Fruit fly (Drosophila melanogaster) whole organism, prepupa: ENCODE measurements around the gene CG10194.

Source experiments
- Blimp-1 ChIP-seq: fragments of 200-800 bp; sonication (Bioruptor generic); optimal IDR thresholded peaks from 3 replicates; lab custom pipeline; 2017; ENCODE audit warnings: missing biosample characterization, missing genetic modification characterization, mild to moderate bottlenecking, moderate library complexity, missing genetic modification reagents
- CG10631 ChIP-seq: fragments of 200-800 bp; sonication (Bioruptor generic); optimal IDR thresholded peaks from 2 replicates; lab custom pipeline; 2016; ENCODE audit warnings: missing biosample characterization, missing genetic modification characterization
- CG10669 ChIP-seq: fragments of 200-800 bp; sonication (Bioruptor generic); optimal IDR thresholded peaks from 3 replicates; lab custom pipeline; 2018; ENCODE audit warnings: missing biosample characterization, mild to moderate bottlenecking, missing genetic modification characterization, moderate library complexity
- CG11294 ChIP-seq: fragments of 200-800 bp; sonication (Bioruptor generic); IDR thresholded peaks from 2 replicates; pipeline ENCODE4 v1.3.6; 2022; ENCODE audit warnings: missing biosample characterization, missing genetic modification characterization
- CG11902 ChIP-seq: fragments of 200-800 bp; sonication (Bioruptor generic); optimal IDR thresholded peaks from 3 replicates; lab custom pipeline; 2016; ENCODE audit warnings: missing biosample characterization, missing genetic modification characterization
- CG15336 ChIP-seq: fragments of 200-800 bp; sonication (Bioruptor generic); IDR thresholded peaks from 2 replicates; pipeline ENCODE4 v1.3.6; 2022; ENCODE audit warnings: missing biosample characterization, missing genetic modification characterization
- CG16779 ChIP-seq: fragments of 200-800 bp; sonication (Bioruptor generic); optimal IDR thresholded peaks from 3 replicates; lab custom pipeline; 2017; ENCODE audit warnings: missing biosample characterization, mild to moderate bottlenecking, missing genetic modification characterization
- CG3032 ChIP-seq: fragments of 200-800 bp; optimal IDR thresholded peaks from 2 replicates; lab custom pipeline; 2019; ENCODE audit warnings: missing biosample characterization, mild to moderate bottlenecking, missing genetic modification characterization, moderate library complexity
- CG31627 ChIP-seq: fragments of 200-800 bp; sonication (Bioruptor generic); optimal IDR thresholded peaks from 3 replicates; lab custom pipeline; 2016; ENCODE audit warnings: missing biosample characterization, missing genetic modification characterization
- CG34406 ChIP-seq: fragments of 200-800 bp; sonication (Bioruptor generic); optimal IDR thresholded peaks from 3 replicates; lab custom pipeline; 2016; ENCODE audit warnings: missing biosample characterization, missing genetic modification characterization
- CG4318 ChIP-seq: fragments of 200-800 bp; sonication (Bioruptor generic); optimal IDR thresholded peaks from 3 replicates; lab custom pipeline; 2017; ENCODE audit warnings: missing biosample characterization, mild to moderate bottlenecking, missing genetic modification characterization
- CG6276 ChIP-seq: fragments of 200-800 bp; sonication (Bioruptor generic); optimal IDR thresholded peaks from 2 replicates; lab custom pipeline; 2017; ENCODE audit warnings: missing biosample characterization, mild to moderate bottlenecking, missing genetic modification characterization
- CG6792 ChIP-seq: fragments of 200-800 bp; sonication (Bioruptor generic); optimal IDR thresholded peaks from 3 replicates; lab custom pipeline; 2016; ENCODE audit warnings: missing biosample characterization, missing genetic modification characterization
- CG6808 ChIP-seq: fragments of 200-800 bp; sonication (Bioruptor generic); optimal IDR thresholded peaks from 3 replicates; lab custom pipeline; 2017; ENCODE audit warnings: missing biosample characterization, missing genetic modification characterization, mild to moderate bottlenecking, moderate library complexity, missing genetic modification reagents
- CG6854 ChIP-seq: fragments of 200-800 bp; sonication (Bioruptor generic); optimal IDR thresholded peaks from 2 replicates; lab custom pipeline; 2017; ENCODE audit warnings: missing biosample characterization, mild to moderate bottlenecking, missing genetic modification characterization
- CG7368 ChIP-seq: fragments of 200-800 bp; sonication (Bioruptor generic); optimal IDR thresholded peaks from 3 replicates; lab custom pipeline; 2016; ENCODE audit warnings: missing biosample characterization, missing genetic modification characterization
- CG8119 ChIP-seq: fragments of 200-800 bp; sonication (Bioruptor generic); IDR thresholded peaks from 3 replicates; pipeline ENCODE4 v1.3.6; 2022; ENCODE audit warnings: missing biosample characterization, missing genetic modification characterization
- CG8319 ChIP-seq: fragments of 200-800 bp; sonication (Bioruptor generic); optimal IDR thresholded peaks from 3 replicates; lab custom pipeline; 2016; ENCODE audit warnings: missing biosample characterization, missing genetic modification characterization
- CG9139 ChIP-seq: fragments of 200-800 bp; sonication (Bioruptor generic); optimal IDR thresholded peaks from 3 replicates; lab custom pipeline; 2017; ENCODE audit warnings: missing biosample characterization, mild to moderate bottlenecking, missing genetic modification characterization
- Eip75B ChIP-seq: fragments of 200-800 bp; sonication (Bioruptor generic); optimal IDR thresholded peaks from 3 replicates; lab custom pipeline; 2016; ENCODE audit warnings: missing biosample characterization, missing genetic modification characterization
- Eip78C ChIP-seq: fragments of 200-800 bp; sonication (Bioruptor generic); peaks from one replicate; lab custom pipeline; 2016; ENCODE audit warnings: missing biosample characterization, missing genetic modification characterization
- Ets21C ChIP-seq: fragments of 200-800 bp; sonication (Bioruptor generic); optimal IDR thresholded peaks from 3 replicates; lab custom pipeline; 2016; ENCODE audit warnings: missing biosample characterization, missing genetic modification characterization
- Ets96B ChIP-seq: fragments of 200-800 bp; optimal IDR thresholded peaks from 2 replicates; lab custom pipeline; 2019; ENCODE audit warnings: missing biosample characterization, mild to moderate bottlenecking, missing genetic modification characterization, moderate library complexity
- Gug ChIP-seq: fragments of 200-800 bp; sonication (Bioruptor generic); IDR thresholded peaks from 2 replicates; pipeline ENCODE4 v1.3.6; 2022; ENCODE audit warnings: missing biosample characterization, missing genetic modification characterization
- Hr39 ChIP-seq: fragments of 200-800 bp; sonication (Bioruptor generic); optimal IDR thresholded peaks from 2 replicates; lab custom pipeline; 2016; ENCODE audit warnings: missing biosample characterization, missing genetic modification characterization
- Hr4 ChIP-seq: fragments of 200-800 bp; sonication (Bioruptor generic); optimal IDR thresholded peaks from 3 replicates; lab custom pipeline; 2016; ENCODE audit warnings: missing biosample characterization, missing genetic modification characterization
- Lpt ChIP-seq: fragments of 200-800 bp; sonication (Bioruptor generic); optimal IDR thresholded peaks from 3 replicates; lab custom pipeline; 2016; ENCODE audit warnings: missing biosample characterization, missing genetic modification characterization
- Met ChIP-seq: fragments of 200-800 bp; sonication (Bioruptor generic); optimal IDR thresholded peaks from 3 replicates; lab custom pipeline; 2016; ENCODE audit warnings: missing biosample characterization, missing genetic modification characterization
- OdsH ChIP-seq: fragments of 200-800 bp; sonication (Bioruptor generic); optimal IDR thresholded peaks from 3 replicates; lab custom pipeline; 2016; ENCODE audit warnings: missing biosample characterization, missing genetic modification characterization
- Smox ChIP-seq: fragments of 200-800 bp; sonication (Bioruptor generic); optimal IDR thresholded peaks from 3 replicates; lab custom pipeline; 2016; ENCODE audit warnings: missing biosample characterization, missing genetic modification characterization
- Sox102F ChIP-seq: fragments of 200-800 bp; sonication (Bioruptor generic); optimal IDR thresholded peaks from 2 replicates; lab custom pipeline; 2016; ENCODE audit warnings: missing biosample characterization, mild to moderate bottlenecking, missing genetic modification characterization
- Sox14 ChIP-seq: fragments of 200-800 bp; sonication (Bioruptor generic); optimal IDR thresholded peaks from 3 replicates; lab custom pipeline; 2016; ENCODE audit warnings: missing biosample characterization, missing genetic modification characterization
- achi ChIP-seq: fragments of 200-800 bp; sonication (Bioruptor generic); optimal IDR thresholded peaks from 3 replicates; lab custom pipeline; 2016; ENCODE audit warnings: missing biosample characterization, missing genetic modification characterization
- acj6 ChIP-seq: fragments of 200-800 bp; sonication (Bioruptor generic); optimal IDR thresholded peaks from 3 replicates; lab custom pipeline; 2016; ENCODE audit warnings: missing biosample characterization, missing genetic modification characterization
- dsx ChIP-seq: fragments of 200-800 bp; optimal IDR thresholded peaks from 3 replicates; lab custom pipeline; 2019; ENCODE audit warnings: missing biosample characterization, mild to moderate bottlenecking, missing genetic modification characterization, moderate library complexity; ENCODE audit not compliant: poor library complexity, severe bottlenecking
- eg ChIP-seq: fragments of 200-800 bp; sonication (Bioruptor generic); IDR thresholded peaks from 3 replicates; pipeline ENCODE4 v1.3.6; 2022; ENCODE audit warnings: missing biosample characterization, missing genetic modification characterization
- esn ChIP-seq: fragments of 200-800 bp; sonication (Bioruptor generic); optimal IDR thresholded peaks from 2 replicates; lab custom pipeline; 2016; ENCODE audit warnings: missing biosample characterization, mild to moderate bottlenecking, missing genetic modification characterization, moderate library complexity
- fd59A ChIP-seq: fragments of 200-800 bp; sonication (Bioruptor generic); optimal IDR thresholded peaks from 2 replicates; lab custom pipeline; 2017; ENCODE audit warnings: missing biosample characterization, mild to moderate bottlenecking, missing genetic modification characterization, missing genetic modification reagents
- fd85E ChIP-seq: fragments of 200-800 bp; sonication (Bioruptor generic); optimal IDR thresholded peaks from 3 replicates; lab custom pipeline; 2016; ENCODE audit warnings: missing biosample characterization, missing genetic modification characterization
- fkh ChIP-seq: fragments of 200-800 bp; sonication (Bioruptor generic); optimal IDR thresholded peaks from 3 replicates; lab custom pipeline; 2017; ENCODE audit warnings: missing biosample characterization, mild to moderate bottlenecking, missing genetic modification characterization, moderate library complexity
- lz ChIP-seq: fragments of 200-800 bp; sonication (Bioruptor generic); optimal IDR thresholded peaks from 3 replicates; lab custom pipeline; 2016; ENCODE audit warnings: missing biosample characterization, missing genetic modification characterization
- net ChIP-seq: fragments of 200-800 bp; sonication (Bioruptor generic); optimal IDR thresholded peaks from 3 replicates; lab custom pipeline; 2016; ENCODE audit warnings: missing biosample characterization, missing genetic modification characterization
- pdm3 ChIP-seq: fragments of 200-800 bp; sonication (Bioruptor generic); optimal IDR thresholded peaks from 3 replicates; lab custom pipeline; 2016; ENCODE audit warnings: missing biosample characterization, missing genetic modification characterization
- salr ChIP-seq, 2 experiments: fragments of 200-800 bp; sonication (Bioruptor generic); optimal IDR thresholded peaks; 3 replicates each; lab custom pipeline; 2016 to 2018; ENCODE audit warnings: missing biosample characterization in 2 of 2, missing genetic modification characterization in 2 of 2, mild to moderate bottlenecking in 1 of 2
- spab ChIP-seq: fragments of 200-800 bp; sonication (Bioruptor generic); optimal IDR thresholded peaks from 2 replicates; lab custom pipeline; 2017; ENCODE audit warnings: missing biosample characterization, mild to moderate bottlenecking, missing genetic modification characterization, missing genetic modification reagents
- ss ChIP-seq, 2 experiments: fragments of 200-800 bp; sonication (Bioruptor generic); optimal IDR thresholded peaks; 2 replicates in 1 of 2; 3 replicates in 1 of 2; lab custom pipeline; 2017 to 2018; ENCODE audit warnings: mild to moderate bottlenecking in 2 of 2, missing biosample characterization in 2 of 2, missing genetic modification characterization in 2 of 2, moderate library complexity in 1 of 2
- vri ChIP-seq: fragments of 200-800 bp; sonication (Bioruptor generic); optimal IDR thresholded peaks from 3 replicates; lab custom pipeline; 2016; ENCODE audit warnings: missing biosample characterization, mild to moderate bottlenecking, missing genetic modification characterization

CG10194 gene

DNA sequence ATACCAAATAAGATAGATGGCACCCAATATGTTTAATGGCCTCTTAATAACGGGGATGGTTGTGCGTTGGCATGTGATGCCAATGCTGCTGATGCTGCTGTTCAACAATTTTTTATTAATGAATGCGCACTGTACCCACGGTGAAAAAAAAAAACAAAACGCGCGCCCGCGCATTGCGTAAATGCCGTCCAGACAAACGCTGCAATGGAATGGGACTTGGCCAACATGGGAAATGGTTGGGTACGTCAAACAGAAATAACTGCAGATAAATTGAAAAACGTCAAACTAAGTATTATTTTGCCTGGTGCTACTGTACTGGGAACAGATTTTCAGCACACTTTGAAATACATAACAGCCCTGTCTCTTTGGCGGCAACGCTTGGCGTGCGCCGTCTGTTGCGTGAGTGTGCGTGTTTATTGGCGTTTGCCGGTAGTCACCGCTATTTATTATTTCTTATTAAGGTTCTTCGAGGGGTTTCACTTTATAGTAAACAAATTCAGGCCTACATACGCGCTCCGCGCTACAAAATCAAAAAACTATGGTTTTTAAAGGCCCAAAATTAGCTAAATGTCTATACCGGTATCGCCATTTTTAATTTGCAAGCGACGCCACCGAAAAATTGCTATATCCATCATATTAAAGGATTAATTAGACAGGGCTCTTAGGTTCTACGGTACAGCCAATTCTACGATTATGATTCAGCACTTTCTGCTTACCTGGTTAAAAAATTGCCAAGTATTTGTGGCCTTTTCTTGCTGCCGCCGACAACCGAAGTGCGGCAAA, 37.2 kb downstream of the CG10194 start (continued):
- TF ChIP-seq CG6854 (GFP tag; lab: Kevin White, UChicago) (no peak), Hr39 (peak; percentile 17), fkh (GFP tag; lab: Kevin White, UChicago) (no peak), pdm3 (GFP tag; lab: Kevin White, UChicago) (peak; percentile 41), CG4318 (GFP tag; lab: Kevin White, UChicago) (no peak), CG11902 (no peak), CG6808 (GFP tag; lab: Kevin White, UChicago) (peak; percentile 38), salr (GFP tag; optimal IDR thresholded peaks at IDR 0.05; lab: Kevin White, UChicago) (peak in 1 of 2 experiments; percentile 3), lz (peak; percentile 39), CG6276 (GFP tag; lab: Kevin White, UChicago) (peak; percentile 39), CG7368 (no peak), CG3032 (tag; lab: Kevin White, UChicago) (no peak), Eip75B (GFP tag; lab: Kevin White, UChicago) (peak; percentile 45), Eip78C (GFP tag; lab: Kevin White, UChicago) (peak; percentile 80), Gug (GFP tag; lab: Robert Waterston, UW) (no peak), Hr4 (peak; percentile 69), CG15336 (GFP tag; lab: Robert Waterston, UW) (peak; percentile 59), CG34406 (peak; percentile 10), eg (GFP tag; lab: Robert Waterston, UW) (peak; percentile 62; the same call in 2 of the 3 replicates), fd85E (GFP tag; lab: Kevin White, UChicago) (no peak), net (GFP tag; lab: Kevin White, UChicago) (peak; percentile 27), CG9139 (GFP tag; lab: Kevin White, UChicago) (no peak), esn (peak; percentile 22), OdsH (GFP tag; lab: Kevin White, UChicago) (peak; percentile 43), ss (GFP tag; optimal IDR thresholded peaks at IDR 0.05; lab: Kevin White, UChicago) (peak in 1 of 2 experiments; percentile 24), spab (GFP tag; lab: Kevin White, UChicago) (no peak), CG31627 (GFP tag; lab: Kevin White, UChicago) (peak; percentile 37), CG8119 (peak; percentile 72), CG11294 (GFP tag; lab: Robert Waterston, UW) (peak; percentile 18; the same call in 1 of the 2 replicates), Smox (GFP tag; lab: Kevin White, UChicago) (peak; percentile 30), CG10669 (no peak), achi (peak; percentile 49), Sox102F (GFP tag; lab: Kevin White, UChicago) (no peak), CG8319 (GFP tag; lab: Kevin White, UChicago) (no peak), CG6792 (GFP tag; lab: Kevin White, UChicago) (peak; percentile 28), CG16779 (tag; lab: Kevin White, UChicago) (no peak)

dm6 chr2L:19444734-19445140, 45.2 kb downstream of the CG10194 start, which contains the start of gene Hs2st:
Gene Hs2st (minus strand): TSS chr2L:19444750.
- peak; percentile 93 for TF ChIP-seq Met (GFP tag; lab: Kevin White, UChicago)
- TF ChIP-seq Sox102F (GFP tag; lab: Kevin White, UChicago): peak; percentile 89
- TF ChIP-seq vri: no peak
- peak; percentile 95 for TF ChIP-seq esn
- peak; percentile 67 to 84 for TF ChIP-seq ss (GFP tag; optimal IDR thresholded peaks at IDR 0.05; lab: Kevin White, UChicago)
- TF ChIP-seq Ets96B (tag; lab: Kevin White, UChicago): peak; percentile 84
- peak; percentile 95 for TF ChIP-seq acj6 (GFP tag; lab: Kevin White, UChicago)
- peak; percentile 77; the same call in 2 of the 3 replicates for TF ChIP-seq CG8119
- TF ChIP-seq fd59A (GFP tag; lab: Kevin White, UChicago): peak; percentile 81
- TF ChIP-seq CG31627 (GFP tag; lab: Kevin White, UChicago): peak; percentile 98
- peak; percentile 88 for TF ChIP-seq Lpt (GFP tag; lab: Kevin White, UChicago)
- TF ChIP-seq CG10631 (GFP tag; lab: Kevin White, UChicago): peak; percentile 95
- TF ChIP-seq CG10669: peak; percentile 81
- peak; percentile 75 for TF ChIP-seq dsx (GFP tag; lab: Kevin White, UChicago)
- TF ChIP-seq CG34406: peak; percentile 86
- peak; percentile 95 for TF ChIP-seq Ets21C (GFP tag; lab: Kevin White, UChicago)
- no peak for TF ChIP-seq fkh (GFP tag; lab: Kevin White, UChicago)
- peak; percentile 93 for TF ChIP-seq Sox14 (GFP tag; lab: Kevin White, UChicago)
- TF ChIP-seq CG11902: peak; percentile 94
- peak; percentile 92 for TF ChIP-seq Smox (GFP tag; lab: Kevin White, UChicago)
- peak; percentile 96 for TF ChIP-seq OdsH (GFP tag; lab: Kevin White, UChicago)
- TF ChIP-seq lz: peak; percentile 96
- peak; percentile 46 for TF ChIP-seq CG6854 (GFP tag; lab: Kevin White, UChicago)
- TF ChIP-seq CG6808 (GFP tag; lab: Kevin White, UChicago): peak; percentile 81
- peak; percentile 74 for TF ChIP-seq Blimp-1 (GFP tag; lab: Kevin White, UChicago)
- TF ChIP-seq Hr39: peak; percentile 97
